Worm (Caenorhabditis elegans) whole organism, late embryonic: ENCODE data around the gene F52D1.2.
"Not testable (repeated sequence)": the region's sequence is repeated elsewhere in the genome, so short reads cannot be mapped to it uniquely, and the experiment has no call there.

Experiments
- K09A11.1 ChIP-seq: sonication (generic microtip); optimal IDR thresholded peaks from 2 replicates; lab custom pipeline; 2017; ENCODE audit warnings: antibody characterized with exemption, mild to moderate bottlenecking, missing genetic modification characterization, missing compliant biosample characterization; ENCODE audit not compliant: insufficient read depth
- T23F11.4 ChIP-seq: fragments of 200-800 bp; sonication (Bioruptor generic); optimal IDR thresholded peaks from 2 replicates; lab custom pipeline; 2018; ENCODE audit warnings: mild to moderate bottlenecking, missing genetic modification characterization, missing compliant biosample characterization
- ama-1 ChIP-seq: fragments of 150-350 bp; optimal IDR thresholded peaks from 2 replicates; lab custom pipeline; 2014
- ceh-19 ChIP-seq: fragments of 200-800 bp; sonication (Bioruptor generic); optimal IDR thresholded peaks from 2 replicates; lab custom pipeline; 2018; ENCODE audit warnings: mild to moderate bottlenecking, missing genetic modification characterization, missing compliant biosample characterization
- ceh-24 ChIP-seq: sonication (generic microtip); optimal IDR thresholded peaks from 2 replicates; lab custom pipeline; 2016; ENCODE audit warnings: mild to moderate bottlenecking, missing genetic modification characterization, missing compliant biosample characterization
- ceh-31 ChIP-seq: sonication (generic microtip); optimal IDR thresholded peaks from 2 replicates; lab custom pipeline; 2016; ENCODE audit warnings: missing genetic modification characterization, missing compliant biosample characterization
- ceh-45 ChIP-seq: fragments of 200-800 bp; sonication (Bioruptor generic); IDR thresholded peaks from 2 replicates; pipeline ENCODE4 v1.3.6; 2022; ENCODE audit warnings: missing genetic modification reagents, missing genetic modification characterization, missing compliant biosample characterization
- ceh-48 ChIP-seq: sonication (generic microtip); optimal IDR thresholded peaks from 2 replicates; lab custom pipeline; 2016; ENCODE audit warnings: missing genetic modification characterization, inconsistent platforms, missing compliant biosample characterization
- ceh-6 ChIP-seq: fragments of 200-800 bp; sonication (Bioruptor generic); optimal IDR thresholded peaks from 2 replicates; lab custom pipeline; 2018; ENCODE audit warnings: mild to moderate bottlenecking, missing genetic modification characterization, missing compliant biosample characterization
- ceh-9 ChIP-seq: sonication (generic microtip); optimal IDR thresholded peaks from 2 replicates; lab custom pipeline; 2016; ENCODE audit warnings: mild to moderate bottlenecking, missing genetic modification characterization, inconsistent platforms, missing compliant biosample characterization
- dmd-4 ChIP-seq: sonication (generic microtip); optimal IDR thresholded peaks from 2 replicates; lab custom pipeline; 2016; ENCODE audit warnings: borderline replicate concordance, missing genetic modification characterization, missing compliant biosample characterization
- elt-2 ChIP-seq: sonication (generic microtip); optimal IDR thresholded peaks from 2 replicates; lab custom pipeline; 2016; ENCODE audit warnings: missing genetic modification reagents, missing genetic modification characterization, missing compliant biosample characterization
- fax-1 ChIP-seq: sonication (generic microtip); optimal IDR thresholded peaks from 2 replicates; lab custom pipeline; 2016; ENCODE audit warnings: missing genotype, missing genetic modification characterization, missing compliant biosample characterization
- fkh-6 ChIP-seq: sonication (generic microtip); optimal IDR thresholded peaks from 2 replicates; lab custom pipeline; 2016; ENCODE audit warnings: missing genetic modification characterization, missing compliant biosample characterization
- gmeb-2 ChIP-seq: sonication (generic microtip); optimal IDR thresholded peaks from 2 replicates; lab custom pipeline; 2016; ENCODE audit warnings: missing genetic modification characterization, inconsistent platforms, missing compliant biosample characterization
- hlh-30 ChIP-seq: sonication (generic microtip); optimal IDR thresholded peaks from 2 replicates; lab custom pipeline; 2017; ENCODE audit warnings: antibody characterized with exemption, missing genetic modification characterization, missing compliant biosample characterization; ENCODE audit not compliant: insufficient read depth
- hlh-8 ChIP-seq: sonication (generic microtip); optimal IDR thresholded peaks from 2 replicates; lab custom pipeline; 2016; ENCODE audit warnings: missing genotype, missing genetic modification characterization, missing compliant biosample characterization
- madf-2 ChIP-seq: sonication (generic microtip); optimal IDR thresholded peaks from 2 replicates; lab custom pipeline; 2017; ENCODE audit warnings: missing genetic modification characterization, missing compliant biosample characterization
- nfya-1 ChIP-seq: sonication (generic microtip); optimal IDR thresholded peaks from 2 replicates; lab custom pipeline; 2017; ENCODE audit warnings: missing genetic modification characterization, mild to moderate bottlenecking, missing compliant biosample characterization, antibody characterized with exemption, moderate library complexity
- nhr-11 ChIP-seq: fragments of 150-350 bp; optimal IDR thresholded peaks from 2 replicates; lab custom pipeline; 2014; ENCODE audit warnings: missing biosample characterization, missing genetic modification characterization
- npax-4 ChIP-seq: sonication (generic microtip); optimal IDR thresholded peaks from 2 replicates; lab custom pipeline; 2016; ENCODE audit warnings: missing genetic modification characterization, missing compliant biosample characterization
- odd-2 ChIP-seq: sonication (generic microtip); optimal IDR thresholded peaks from 2 replicates; lab custom pipeline; 2017; ENCODE audit warnings: antibody characterized with exemption, mild to moderate bottlenecking, missing genetic modification characterization, missing compliant biosample characterization
- pha-2 ChIP-seq: sonication (generic microtip); optimal IDR thresholded peaks from 2 replicates; lab custom pipeline; 2017; ENCODE audit warnings: mild to moderate bottlenecking, missing genetic modification characterization, missing compliant biosample characterization
- pqm-1 ChIP-seq: sonication (generic microtip); optimal IDR thresholded peaks from 2 replicates; lab custom pipeline; 2016; ENCODE audit warnings: missing genetic modification characterization, missing compliant biosample characterization
- ref-2 ChIP-seq: sonication (generic microtip); optimal IDR thresholded peaks from 2 replicates; lab custom pipeline; 2016; ENCODE audit warnings: missing genetic modification characterization, missing compliant biosample characterization
- rnt-1 ChIP-seq: sonication (generic microtip); optimal IDR thresholded peaks from 2 replicates; lab custom pipeline; 2016; ENCODE audit warnings: missing genetic modification characterization, missing compliant biosample characterization
- sox-4 ChIP-seq: sonication (generic microtip); optimal IDR thresholded peaks from 2 replicates; lab custom pipeline; 2017; ENCODE audit warnings: mild to moderate bottlenecking, missing genetic modification characterization, inconsistent platforms, missing compliant biosample characterization
- tbx-2 ChIP-seq: sonication (generic microtip); optimal IDR thresholded peaks from 2 replicates; lab custom pipeline; 2016; ENCODE audit warnings: missing genetic modification characterization, missing compliant biosample characterization
- ttx-3 ChIP-seq: sonication (generic microtip); optimal IDR thresholded peaks from 2 replicates; lab custom pipeline; 2016; ENCODE audit warnings: missing genetic modification reagents, missing genetic modification characterization, missing compliant biosample characterization
- unc-3 ChIP-seq, 2 experiments: fragments of 200-800 bp in 1 of 2; sonication (Bioruptor generic) in 1 of 2; sonication (generic microtip) in 1 of 2; conservative IDR thresholded peaks in 1 of 2; optimal IDR thresholded peaks in 1 of 2; 2 replicates each; pipeline versions ENCODE4 v1.3.6 to Lab custom; 2016 to 2022; ENCODE audit warnings: missing compliant biosample characterization in 2 of 2, missing genetic modification characterization in 2 of 2, missing genetic modification reagents in 1 of 2
- unc-42 ChIP-seq: sonication (generic microtip); optimal IDR thresholded peaks from 2 replicates; lab custom pipeline; 2016; ENCODE audit warnings: missing genotype, missing genetic modification characterization, missing compliant biosample characterization

F52D1.2 gene

ce11 chrX:487669-488068 lies 37.7 kb upstream of the F52D1.2 start:
- TF ChIP-seq K09A11.1 (tag; lab: Kevin White, UChicago), result no peak

DNA sequence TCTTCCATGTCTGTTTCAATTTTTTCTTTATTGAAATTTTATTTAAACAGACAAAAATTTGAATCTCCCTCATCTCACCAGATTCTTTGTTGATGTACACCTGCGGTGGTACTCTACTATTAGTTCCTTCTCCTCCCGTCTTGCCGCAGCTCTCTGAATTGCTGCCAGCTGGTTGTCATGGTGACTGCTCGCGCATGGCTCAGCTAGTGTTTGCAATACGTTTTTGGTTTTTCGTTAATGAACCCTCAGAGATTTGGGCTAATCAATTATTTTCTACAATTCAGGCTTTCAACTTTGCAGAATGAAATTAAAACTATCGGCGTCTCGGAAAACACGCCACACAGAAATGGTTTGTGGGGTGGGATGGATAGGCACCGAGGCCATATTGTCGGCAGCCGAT lies 31.1 kb upstream of the F52D1.2 start, which contains the start of gene che-2:
TSS of gene che-2 (plus strand) at position 301 of the 400 bp plus-strand sequence.
- TF ChIP-seq ttx-3 (tag; lab: Kevin White, UChicago) (no peak), pqm-1 (tag; lab: Kevin White, UChicago) (no peak)
- TF ChIP-seq, all 69 proteins: peak for 0

DNA sequence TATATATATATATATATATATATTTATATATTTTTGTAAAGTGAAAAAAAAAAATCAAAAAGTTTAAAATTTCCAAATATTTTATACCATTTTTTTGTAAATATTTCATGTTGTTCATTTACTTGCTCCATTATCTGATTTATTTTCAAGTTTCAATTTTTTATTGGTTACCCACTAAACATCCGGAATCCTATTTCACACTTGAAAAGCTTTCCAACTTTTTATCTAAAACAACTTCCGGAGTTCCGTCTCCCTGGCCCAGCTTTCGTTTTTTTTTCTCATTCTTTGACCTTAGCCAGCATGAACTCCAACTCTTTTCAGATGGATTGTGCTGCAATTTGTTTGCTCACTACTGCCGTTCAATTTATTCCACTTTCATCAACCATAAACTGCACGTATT lies 26.2 kb upstream of the F52D1.2 start, which contains the start of gene F38G1.3:
TSS of gene F38G1.3 (plus strand) at position 301 of the 400 bp plus-strand sequence.
- TF ChIP-seq ceh-24 (tag; lab: Kevin White, UChicago), result no peak
- TF ChIP-seq tbx-2 (tag; lab: Kevin White, UChicago), result no peak
- no peak for TF ChIP-seq ttx-3 (tag; lab: Kevin White, UChicago)
- no peak for TF ChIP-seq ceh-19 (GFP tag; lab: Kevin White, UChicago)
- TF ChIP-seq fkh-6 (tag; lab: Kevin White, UChicago), result no peak
- no peak for TF ChIP-seq ceh-48 (tag; lab: Kevin White, UChicago)
- TF ChIP-seq sox-4 (tag; lab: Kevin White, UChicago), result no peak
- TF ChIP-seq pha-2 (tag; lab: Kevin White, UChicago), result no peak
- no peak for TF ChIP-seq ceh-45 (GFP tag; lab: Robert Waterston, UW)
- TF ChIP-seq nhr-11 (tag; lab: Kevin White, UChicago), result no peak
- no peak for TF ChIP-seq gmeb-2 (tag; lab: Kevin White, UChicago)
- no peak for TF ChIP-seq npax-4 (tag; lab: Kevin White, UChicago)
- no peak for TF ChIP-seq ceh-31
- TF ChIP-seq ceh-6 (GFP tag; lab: Kevin White, UChicago), result no peak
- TF ChIP-seq T23F11.4 (GFP tag; lab: Kevin White, UChicago), result no peak

DNA sequence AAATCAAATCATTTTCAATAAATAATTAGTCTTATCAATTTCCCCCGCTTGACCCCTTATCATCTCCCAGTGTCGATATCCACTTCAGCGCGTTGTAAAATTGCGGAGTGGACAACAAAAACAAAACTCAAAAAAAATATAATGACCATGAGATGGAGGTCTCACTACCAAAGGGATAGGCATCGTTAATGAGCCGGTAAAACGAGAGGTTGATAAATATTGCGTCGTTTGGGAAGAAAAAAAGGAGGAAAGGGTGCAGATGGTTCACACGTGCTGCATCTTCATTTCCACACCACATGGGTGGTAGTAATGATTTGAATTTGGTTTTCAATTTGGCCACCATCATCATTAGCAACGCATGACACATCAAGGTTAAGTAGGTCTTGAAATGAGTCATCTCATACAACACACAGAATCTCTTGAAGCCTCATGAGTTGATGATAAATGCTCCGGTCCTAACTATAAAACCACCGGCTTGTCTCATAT lies 17.4 kb upstream of the F52D1.2 start:
- TF ChIP-seq nfya-1 (tag; lab: Kevin White, UChicago), result no peak
- TF ChIP-seq unc-42, result no peak
- no peak for TF ChIP-seq rnt-1 (tag; lab: Kevin White, UChicago)
- TF ChIP-seq hlh-8 (tag; lab: Kevin White, UChicago), result peak; percentile 2
- no peak for TF ChIP-seq ceh-31
- peak; percentile 12 for TF ChIP-seq elt-2 (tag; lab: Kevin White, UChicago)
- TF ChIP-seq madf-2 (tag; lab: Kevin White, UChicago), result no peak

DNA sequence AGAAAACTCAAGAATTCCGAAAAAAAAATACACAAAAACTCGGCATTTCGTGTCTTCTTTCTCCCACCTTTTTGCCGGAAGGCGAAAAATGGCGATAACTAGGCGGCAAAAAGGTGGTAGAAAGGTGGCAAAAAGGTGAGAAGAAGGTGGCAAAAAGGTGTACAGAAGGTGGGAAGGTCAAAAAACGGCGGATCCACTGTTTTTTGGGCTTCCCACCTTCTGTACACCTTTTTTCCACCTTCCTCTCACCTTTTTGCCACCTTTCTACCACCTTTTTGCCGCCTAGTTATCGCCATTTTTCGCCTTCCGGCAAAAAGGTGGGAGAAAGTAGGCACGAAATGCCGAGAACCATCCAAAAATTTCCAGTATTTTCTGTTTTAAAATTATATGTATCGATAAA lies 15.9 kb upstream of the F52D1.2 start:
- TF ChIP-seq unc-3 (GFP tag; conservative IDR thresholded peaks at IDR 0.05; lab: Robert Waterston, UW), result 0 out of 2 replicates have a peak, but pooled peaks have one; percentile 33
- TF ChIP-seq unc-3 (tag; optimal IDR thresholded peaks at IDR 0.05; lab: Kevin White, UChicago), result not testable (repeated sequence)

DNA sequence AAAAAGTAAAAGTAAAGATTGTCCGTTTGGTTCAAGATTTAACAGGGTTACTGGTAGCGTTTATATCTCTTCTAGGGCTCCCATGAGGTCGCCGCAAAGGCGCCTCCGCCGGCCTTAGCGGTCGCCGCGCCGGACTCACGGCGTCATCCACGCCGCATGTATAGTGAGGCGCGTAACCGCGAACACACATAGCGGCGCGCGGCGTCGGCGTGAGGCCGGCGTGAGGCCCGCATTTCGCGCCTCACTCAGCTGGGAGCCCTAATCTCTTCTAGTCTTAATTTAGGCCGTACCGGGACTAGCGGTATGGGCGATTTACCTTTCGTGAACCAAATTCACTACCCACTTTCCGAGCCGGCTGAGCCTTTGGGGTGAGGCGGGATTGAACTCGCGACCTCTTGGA lies 11.6 kb upstream of the F52D1.2 start:
- TF ChIP-seq gmeb-2 (tag; lab: Kevin White, UChicago), result no peak
- TF ChIP-seq ref-2 (tag; lab: Kevin White, UChicago), result peak; percentile 13

- TF ChIP-seq ama-1 (no peak), ttx-3 (tag; lab: Kevin White, UChicago) (no peak), dmd-4 (tag; lab: Kevin White, UChicago) (no peak), ceh-9 (tag; lab: Kevin White, UChicago) (no peak), hlh-30 (no peak), odd-2 (tag; lab: Kevin White, UChicago) (no peak), fax-1 (tag; lab: Kevin White, UChicago) (no peak)
These were observed 10.3 kb upstream of the F52D1.2 start, which contains the start of gene aagr-4 for ce11 chrX:460351-460750. aagr-4 (plus strand) TSS chrX:460651.
